Worm (Caenorhabditis elegans): ENCODE measurements around the gene arx-4.

The arx-4 gene

ce11 chrIII:887874-888299 is 25.8 kb downstream of the arx-4 start:
- TF ChIP-seq unc-120 (tag; optimal IDR thresholded peaks at IDR 0.05; ENCODE audit: poor library complexity, severe bottlenecking) (peak; percentile 41), ceh-39 (tag; optimal IDR thresholded peaks at IDR 0.05) (peak; percentile 32), M03D4.4 (tag; optimal IDR thresholded peaks at IDR 0.05) (no peak), ztf-11 (tag; optimal IDR thresholded peaks at IDR 0.05) (no peak), nhr-237 (tag; optimal IDR thresholded peaks at IDR 0.05) (no peak), hlh-1 (tag; optimal IDR thresholded peaks at IDR 0.05) (no peak), ces-1 (GFP tag; optimal IDR thresholded peaks at IDR 0.05) (peak; percentile 63), snpc-4 (tag; optimal IDR thresholded peaks at IDR 0.05) (no peak), unc-62 (GFP tag; optimal IDR thresholded peaks at IDR 0.05) (peak; percentile 16), flh-1 (GFP tag; optimal IDR thresholded peaks at IDR 0.05) (no peak), zip-8 (tag; optimal IDR thresholded peaks at IDR 0.05) (no peak), unc-39 (tag; optimal IDR thresholded peaks at IDR 0.05) (no peak), lsy-2 (tag; optimal IDR thresholded peaks at IDR 0.05) (peak; percentile 21), nhr-76 (tag; optimal IDR thresholded peaks at IDR 0.05) (peak; percentile 34), lin-13 (tag; optimal IDR thresholded peaks at IDR 0.05) (no peak), elt-3 (tag; optimal IDR thresholded peaks at IDR 0.05) (no peak), mab-5 (tag; optimal IDR thresholded peaks at IDR 0.05) (no peak), ceh-83 (GFP tag; optimal IDR thresholded peaks at IDR 0.05) (no peak), bed-3 (GFP tag; optimal IDR thresholded peaks at IDR 0.05) (no peak), ham-2 (GFP tag; optimal IDR thresholded peaks at IDR 0.05) (peak; percentile 23), pha-4 (tag; optimal IDR thresholded peaks at IDR 0.05) (peak; percentile 24), nhr-12 (tag; optimal IDR thresholded peaks at IDR 0.05) (no peak), nhr-2 (tag; optimal IDR thresholded peaks at IDR 0.05) (no peak), tbx-8 (GFP tag; optimal IDR thresholded peaks at IDR 0.05) (no peak), elt-1 (tag; optimal IDR thresholded peaks at IDR 0.05; ENCODE audit: borderline replicate concordance, insufficient read depth) (no peak), lin-32 (GFP tag; optimal IDR thresholded peaks at IDR 0.05) (no peak), sem-2 (GFP tag; optimal IDR thresholded peaks at IDR 0.05) (no peak), drap-1 (GFP tag; optimal IDR thresholded peaks at IDR 0.05) (no peak), cnd-1 (tag; optimal IDR thresholded peaks at IDR 0.05) (no peak), mep-1 (tag; optimal IDR thresholded peaks at IDR 0.05) (no peak), sptf-1 (tag; optimal IDR thresholded peaks at IDR 0.05) (no peak), mls-2 (tag; optimal IDR thresholded peaks at IDR 0.05) (peak; percentile 60), blmp-1 (tag; optimal IDR thresholded peaks at IDR 0.05) (peak; percentile 49), ceh-43 (GFP tag; optimal IDR thresholded peaks at IDR 0.05) (no peak), nhr-28 (tag; optimal IDR thresholded peaks at IDR 0.05) (no peak)

- TF ChIP-seq mls-2 (tag; optimal IDR thresholded peaks at IDR 0.05) (no peak), lsy-2 (tag; optimal IDR thresholded peaks at IDR 0.05) (peak; percentile 81)
Measured at ce11 chrIII:888983-889549, 27.0 kb downstream of the arx-4 start.

ce11 chrIII:891014-891413 is 28.9 kb downstream of the arx-4 start, which contains the start of gene T24C4.10:
Gene T24C4.10 (minus strand): TSS chrIII:891243.
- no peak for TF ChIP-seq elt-3 (tag; optimal IDR thresholded peaks at IDR 0.05)
- no peak for TF ChIP-seq unc-120 (tag; optimal IDR thresholded peaks at IDR 0.05; ENCODE audit: poor library complexity, severe bottlenecking)
- TF ChIP-seq mab-5 (tag; optimal IDR thresholded peaks at IDR 0.05) = no peak
- no peak for TF ChIP-seq bed-3 (GFP tag; optimal IDR thresholded peaks at IDR 0.05)
- no peak for TF ChIP-seq hlh-1 (tag; optimal IDR thresholded peaks at IDR 0.05)
- TF ChIP-seq nhr-2 (tag; optimal IDR thresholded peaks at IDR 0.05) = no peak
- TF ChIP-seq nhr-76 (tag; optimal IDR thresholded peaks at IDR 0.05) = no peak

- TF ChIP-seq hlh-1 (tag; optimal IDR thresholded peaks at IDR 0.05) (peak; percentile 18), M03D4.4 (tag; optimal IDR thresholded peaks at IDR 0.05) (no peak)
Measured at ce11 chrIII:895525-895924, 33.4 kb downstream of the arx-4 start, which contains the start of the genes ztf-18 and F23H11.2. Gene ztf-18 (minus strand): TSS chrIII:895712. Gene F23H11.2 (plus strand): TSS chrIII:895747.

All from whole organism, mixed stage, embryonic.